Worm (Caenorhabditis elegans): ENCODE measurements around the gene mib-1.

Gene mib-1

DNA sequence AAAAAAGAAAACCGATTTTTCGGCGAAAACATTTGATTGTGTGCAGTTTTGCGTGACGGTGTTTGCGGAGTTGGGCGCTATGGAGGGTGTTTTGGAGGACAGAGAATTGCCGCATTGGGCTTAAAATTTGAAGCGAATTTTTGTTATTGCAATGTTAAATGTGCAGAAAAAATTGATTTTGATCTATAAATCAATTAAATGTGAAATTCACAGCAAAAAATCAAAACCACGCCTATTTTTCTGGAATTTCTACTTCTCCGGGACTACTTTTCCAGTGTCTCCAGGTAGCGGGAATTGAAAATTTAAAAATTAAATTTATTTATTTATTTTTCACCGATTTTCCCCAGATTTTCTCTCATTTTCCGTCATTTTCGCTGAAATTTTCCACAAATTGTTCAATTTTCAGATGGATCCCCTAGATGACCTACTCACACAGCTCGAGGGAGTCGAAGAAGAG, 26.7 kb upstream of the mib-1 start, which contains the start of gene mcm-10 (continued):
- TF ChIP-seq ZK185.1 (tag; optimal IDR thresholded peaks at IDR 0.05; ENCODE audit: poor library complexity, severe bottlenecking) (no peak), sptf-2 (GFP tag; optimal IDR thresholded peaks at IDR 0.05) (no peak), F37B4.10 (GFP tag; IDR thresholded peaks at IDR 0.05) (no peak), lin-40 (tag; optimal IDR thresholded peaks at IDR 0.05) (peak; percentile 79), unc-62 (GFP tag; optimal IDR thresholded peaks at IDR 0.05) (no peak), B0035.1 (tag; optimal IDR thresholded peaks at IDR 0.05) (no peak), efl-1 (GFP tag; optimal IDR thresholded peaks at IDR 0.05) (peak; percentile 61), cebp-2 (GFP tag; IDR thresholded peaks at IDR 0.05) (no peak), F39B2.1 (GFP tag; IDR thresholded peaks at IDR 0.05) (no peak), tlf-1 (GFP tag; optimal IDR thresholded peaks at IDR 0.05) (no peak), unc-130 (GFP tag; optimal IDR thresholded peaks at IDR 0.05) (peak; percentile 51), nfyb-1 (GFP tag; IDR thresholded peaks at IDR 0.05) (no peak), nhr-120 (GFP tag; IDR thresholded peaks at IDR 0.05) (no peak), tbx-9 (tag; optimal IDR thresholded peaks at IDR 0.05; ENCODE audit: borderline replicate concordance) (no peak), ama-1 (optimal IDR thresholded peaks at IDR 0.05) (no peak), ama-1 (GFP tag; optimal IDR thresholded peaks at IDR 0.05) (no peak), ceh-100 (GFP tag; IDR thresholded peaks at IDR 0.05) (peak; percentile 96), ztf-6 (GFP tag; IDR thresholded peaks at IDR 0.05) (no peak), egrh-3 (GFP tag; IDR thresholded peaks at IDR 0.05) (no peak), let-607 (tag; optimal IDR thresholded peaks at IDR 0.05) (peak in 1 of 2 experiments; percentile 56), Y53G8AR.9 (GFP tag; conservative IDR thresholded peaks at IDR 0.05) (no peak), pha-4 (tag; optimal IDR thresholded peaks at IDR 0.05) (no peak), dox-1 (GFP tag; IDR thresholded peaks at IDR 0.05) (no peak; the same call in 1 of the 2 replicates), madf-10 (tag; optimal IDR thresholded peaks at IDR 0.05) (peak; percentile 21), hmg-20 (GFP tag; IDR thresholded peaks at IDR 0.05) (no peak), T07F8.4 (tag; optimal IDR thresholded peaks at IDR 0.05) (no peak), die-1 (tag; optimal IDR thresholded peaks at IDR 0.05) (no peak), hlh-12 (tag; optimal IDR thresholded peaks at IDR 0.05) (no peak), ztf-18 (tag; optimal IDR thresholded peaks at IDR 0.05) (peak; percentile 26), attf-3 (GFP tag; conservative IDR thresholded peaks at IDR 0.05) (no peak; the same call in 1 of the 2 replicates), somi-1 (GFP tag; optimal IDR thresholded peaks at IDR 0.05) (no peak), bed-2 (GFP tag; IDR thresholded peaks at IDR 0.05) (no peak; the same call in 1 of the 2 replicates), sdz-38 (tag; optimal IDR thresholded peaks at IDR 0.05) (no peak), dpff-1 (tag; optimal IDR thresholded peaks at IDR 0.05) (no peak), snpc-4 (GFP tag; optimal IDR thresholded peaks at IDR 0.05) (no peak), snpc-4 (tag; optimal IDR thresholded peaks at IDR 0.05) (peak in 2 of 4 experiments; percentile 14 to 46), lir-1 (GFP tag; conservative IDR thresholded peaks at IDR 0.05) (no peak), hlh-26 (GFP tag; conservative IDR thresholded peaks at IDR 0.05) (no peak), K11D2.4 (GFP tag; IDR thresholded peaks at IDR 0.05) (0 out of 2 replicates have a peak, but pooled peaks have one; percentile 32), nhr-179 (tag; optimal IDR thresholded peaks at IDR 0.05) (no peak), nhr-80 (tag; optimal IDR thresholded peaks at IDR 0.05) (peak; percentile 14), F10E7.11 (tag; optimal IDR thresholded peaks at IDR 0.05) (no peak), chd-7 (tag; optimal IDR thresholded peaks at IDR 0.05) (no peak), egl-18 (GFP tag; IDR thresholded peaks at IDR 0.05) (no peak), rpc-1 (optimal IDR thresholded peaks at IDR 0.05) (no peak), rpc-1 (tag; optimal IDR thresholded peaks at IDR 0.05) (no peak), mcd-1 (GFP tag; IDR thresholded peaks at IDR 0.05) (peak; percentile 51), Y56A3A.18 (GFP tag; IDR thresholded peaks at IDR 0.05) (no peak), sea-2 (GFP tag; IDR thresholded peaks at IDR 0.05) (no peak), fkh-3 (tag; optimal IDR thresholded peaks at IDR 0.05) (no peak), F23B12.7 (tag; optimal IDR thresholded peaks at IDR 0.05; ENCODE audit: insufficient read depth) (peak; percentile 48)
